Worm (Caenorhabditis elegans): Measurements from ENCODE around the gene Y13C8A.1.

Gene Y13C8A.1

DNA sequence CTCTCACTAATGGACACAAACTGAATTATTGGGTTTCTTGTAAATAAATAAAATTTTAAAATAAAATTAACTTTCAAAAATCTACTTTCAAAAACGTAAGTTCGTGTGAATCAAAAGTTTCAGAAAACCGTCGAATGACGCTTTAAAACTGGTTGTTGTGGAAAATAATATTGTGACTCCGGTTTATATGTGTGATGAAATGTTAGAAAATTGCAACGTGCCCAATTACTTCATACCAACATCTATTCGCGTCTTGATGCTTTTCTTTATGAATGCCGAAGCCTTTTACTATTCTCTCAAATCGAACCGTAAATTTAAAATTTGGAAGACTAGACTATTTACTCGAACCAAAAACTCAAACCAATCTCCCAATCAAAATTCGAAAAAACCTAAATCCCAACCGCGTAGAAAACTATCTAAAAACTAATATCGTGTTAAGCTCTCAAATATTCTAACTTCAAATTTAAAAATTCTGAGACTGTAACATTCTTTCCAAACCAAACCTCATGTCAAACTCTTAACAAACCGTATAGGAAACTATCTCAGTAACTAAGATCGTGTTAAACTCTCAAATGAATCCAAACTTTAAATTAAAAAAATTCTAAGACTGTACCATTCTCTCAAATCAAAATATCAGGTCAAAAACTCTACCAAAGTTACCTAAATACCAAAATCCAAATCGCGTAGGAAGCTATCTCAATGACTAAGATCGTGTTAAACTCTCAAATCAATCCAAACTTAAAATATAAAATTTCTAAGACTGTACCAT lies 47.9 kb downstream of the Y13C8A.1 start (continued):
- TF ChIP-seq lim-7 (GFP tag; IDR thresholded peaks at IDR 0.05) (peak; percentile 50; the same call in 1 of the 2 replicates), daf-16 (GFP tag; optimal IDR thresholded peaks at IDR 0.05) (no peak), daf-16 (tag; optimal IDR thresholded peaks at IDR 0.05) (peak; percentile 60), dpl-1 (GFP tag; optimal IDR thresholded peaks at IDR 0.05) (peak; percentile 32), egl-27 (tag; optimal IDR thresholded peaks at IDR 0.05) (no peak), nhr-25 (tag; optimal IDR thresholded peaks at IDR 0.05; ENCODE audit: borderline replicate concordance, insufficient read depth) (peak; percentile 54), aha-1 (tag) (peak; percentile 99), F37D6.2 (tag; optimal IDR thresholded peaks at IDR 0.05) (no peak), pqm-1 (tag; optimal IDR thresholded peaks at IDR 0.05) (no peak), ztf-7 (tag; optimal IDR thresholded peaks at IDR 0.05) (no peak), F26F4.8 (GFP tag; conservative IDR thresholded peaks at IDR 0.05) (peak; percentile 60), spr-1 (tag; optimal IDR thresholded peaks at IDR 0.05) (no peak), dmd-6 (GFP tag; IDR thresholded peaks at IDR 0.05) (peak; percentile 40), unc-39 (tag; optimal IDR thresholded peaks at IDR 0.05) (no peak), ceh-28 (tag; optimal IDR thresholded peaks at IDR 0.05) (no peak), nhr-41 (GFP tag; IDR thresholded peaks at IDR 0.05) (peak; percentile 51), dmd-9 (GFP tag; IDR thresholded peaks at IDR 0.05) (0 out of 2 replicates have a peak, but pooled peaks have one; percentile 37), lin-13 (GFP tag; optimal IDR thresholded peaks at IDR 0.05) (peak; percentile 50), nhr-6 (tag; optimal IDR thresholded peaks at IDR 0.05) (peak; percentile 42), dmd-8 (GFP tag; IDR thresholded peaks at IDR 0.05) (no peak; the same call in 1 of the 2 replicates), mes-2 (tag; optimal IDR thresholded peaks at IDR 0.05; ENCODE audit: poor library complexity, severe bottlenecking) (peak; percentile 78), unc-130 (GFP tag; optimal IDR thresholded peaks at IDR 0.05) (no peak), pha-4 (GFP tag; IDR thresholded peaks at IDR 0.05) (peak; percentile 81), pha-4 (tag; optimal IDR thresholded peaks at IDR 0.05) (no peak), hlh-11 (tag; optimal IDR thresholded peaks at IDR 0.05) (peak; percentile 1), D1046.2 (GFP tag; IDR thresholded peaks at IDR 0.05) (peak; percentile 78; the same call in 1 of the 2 replicates), rbr-2 (tag; optimal IDR thresholded peaks at IDR 0.05) (no peak), tra-1 (GFP tag; IDR thresholded peaks at IDR 0.05) (peak; percentile 73), nhr-111 (GFP tag; optimal IDR thresholded peaks at IDR 0.05) (no peak), aly-2 (tag; optimal IDR thresholded peaks at IDR 0.05) (no peak), nhr-11 (tag; optimal IDR thresholded peaks at IDR 0.05) (peak; percentile 32), nhr-102 (tag; optimal IDR thresholded peaks at IDR 0.05) (no peak), fos-1 (tag; optimal IDR thresholded peaks at IDR 0.05) (no peak), snpc-4 (tag; optimal IDR thresholded peaks at IDR 0.05) (no peak), T20F7.1 (GFP tag; optimal IDR thresholded peaks at IDR 0.05) (peak; percentile 44), daf-12 (tag; optimal IDR thresholded peaks at IDR 0.05) (no peak), F44E2.7 (GFP tag; IDR thresholded peaks at IDR 0.05) (no peak), daf-8 (GFP tag; IDR thresholded peaks at IDR 0.05) (peak; percentile 62; the same call in 1 of the 2 replicates), nhr-48 (tag; optimal IDR thresholded peaks at IDR 0.05) (peak; percentile 1), fkh-10 (GFP tag; optimal IDR thresholded peaks at IDR 0.05) (no peak), sdz-12 (GFP tag; optimal IDR thresholded peaks at IDR 0.05) (no peak), hlh-30 (tag; optimal IDR thresholded peaks at IDR 0.05; ENCODE audit: insufficient read depth) (no peak), arid-1 (GFP tag; conservative IDR thresholded peaks at IDR 0.05) (peak; percentile 70), vab-7 (GFP tag; IDR thresholded peaks at IDR 0.05) (peak; percentile 84; the same call in 1 of the 2 replicates), nhr-237 (tag; optimal IDR thresholded peaks at IDR 0.05) (no peak), zag-1 (tag; optimal IDR thresholded peaks at IDR 0.05) (no peak), lin-15B (tag; optimal IDR thresholded peaks at IDR 0.05) (no peak), nhr-42 (GFP tag; IDR thresholded peaks at IDR 0.05) (peak; percentile 68; the same call in 1 of the 2 replicates), F49E8.2 (tag; optimal IDR thresholded peaks at IDR 0.05; ENCODE audit: borderline replicate concordance) (no peak), Y105C5A.15 (GFP tag; IDR thresholded peaks at IDR 0.05) (peak; percentile 90), ces-1 (GFP tag; optimal IDR thresholded peaks at IDR 0.05) (no peak)
